Fruit fly (Drosophila melanogaster) whole organism, embryonic: ENCODE measurements around the gene c12.2.

Experiments
- Bdp1 ChIP-seq: fragments of 200-800 bp; sonication (Bioruptor generic); optimal IDR thresholded peaks from 3 replicates; lab custom pipeline; 2016; ENCODE audit warnings: missing biosample characterization, missing genetic modification characterization
- CG10366 ChIP-seq: fragments of 200-800 bp; sonication (Bioruptor generic); IDR thresholded peaks from 2 replicates; pipeline ENCODE4 v1.3.6; 2022; ENCODE audit warnings: missing biosample characterization, missing genetic modification characterization
- CG11085 ChIP-seq: fragments of 200-800 bp; sonication (Bioruptor generic); IDR thresholded peaks from 2 replicates; pipeline ENCODE4 v1.3.6; 2022; ENCODE audit warnings: missing biosample characterization, missing genetic modification characterization
- CG11093 ChIP-seq: fragments of 200-800 bp; sonication (Bioruptor generic); IDR thresholded peaks from 3 replicates; pipeline ENCODE4 v1.3.6; 2022; ENCODE audit warnings: missing biosample characterization, missing genetic modification characterization
- CG13296 ChIP-seq: fragments of 200-800 bp; sonication (Bioruptor generic); optimal IDR thresholded peaks from 3 replicates; lab custom pipeline; 2018; ENCODE audit warnings: missing biosample characterization, mild to moderate bottlenecking, missing genetic modification characterization
- CG14710 ChIP-seq: fragments of 200-800 bp; sonication (Bioruptor generic); optimal IDR thresholded peaks from 3 replicates; lab custom pipeline; 2019; ENCODE audit warnings: missing biosample characterization, mild to moderate bottlenecking, missing genetic modification characterization, moderate library complexity
- CG15011 ChIP-seq: fragments of 200-800 bp; sonication (Bioruptor generic); optimal IDR thresholded peaks from 3 replicates; lab custom pipeline; 2018; ENCODE audit warnings: missing biosample characterization, mild to moderate bottlenecking, missing genetic modification characterization
- CG15269 ChIP-seq: fragments of 200-800 bp; sonication (Bioruptor generic); optimal IDR thresholded peaks from 2 replicates; lab custom pipeline; 2018; ENCODE audit warnings: missing biosample characterization, mild to moderate bottlenecking, missing genetic modification characterization, moderate library complexity
- CG16813 ChIP-seq: fragments of 200-800 bp; sonication (Bioruptor generic); IDR thresholded peaks from 3 replicates; pipeline ENCODE4 v1.3.6; 2022; ENCODE audit warnings: missing biosample characterization, missing genetic modification characterization; ENCODE audit not compliant: partially characterized antibody
- CG18262 ChIP-seq: fragments of 200-800 bp; optimal IDR thresholded peaks from 3 replicates; lab custom pipeline; 2019; ENCODE audit warnings: missing biosample characterization, mild to moderate bottlenecking, missing genetic modification characterization, moderate library complexity
- CG18764 ChIP-seq: fragments of 200-800 bp; sonication (Bioruptor generic); optimal IDR thresholded peaks from 3 replicates; lab custom pipeline; 2016; ENCODE audit warnings: missing biosample characterization, missing genetic modification characterization
- CG2875 ChIP-seq: fragments of 200-800 bp; sonication (Bioruptor generic); optimal IDR thresholded peaks from 2 replicates; lab custom pipeline; 2017; ENCODE audit warnings: missing biosample characterization, mild to moderate bottlenecking, missing genetic modification characterization, missing genetic modification reagents
- CG30431 ChIP-seq: fragments of 200-800 bp; sonication (Bioruptor generic); optimal IDR thresholded peaks from 2 replicates; lab custom pipeline; 2017; ENCODE audit warnings: missing biosample characterization, missing genetic modification characterization
- CG3065 ChIP-seq: fragments of 200-800 bp; sonication (Bioruptor generic); optimal IDR thresholded peaks from 2 replicates; lab custom pipeline; 2016; ENCODE audit warnings: missing biosample characterization, missing genetic modification characterization
- CG3163 ChIP-seq: fragments of 200-800 bp; sonication (Bioruptor generic); optimal IDR thresholded peaks from 3 replicates; lab custom pipeline; 2016; ENCODE audit warnings: missing biosample characterization, missing genetic modification characterization
- CG3407 ChIP-seq: fragments of 200-800 bp; sonication (Bioruptor generic); optimal IDR thresholded peaks from 2 replicates; lab custom pipeline; 2018; ENCODE audit warnings: missing biosample characterization, mild to moderate bottlenecking, missing genetic modification characterization
- CG4360 ChIP-seq: fragments of 200-800 bp; sonication (Bioruptor generic); IDR thresholded peaks from 2 replicates; pipeline ENCODE4 v1.3.6; 2022; ENCODE audit warnings: missing biosample characterization, missing genetic modification characterization
- CG6654 ChIP-seq: fragments of 200-800 bp; sonication (Bioruptor generic); optimal IDR thresholded peaks from 2 replicates; lab custom pipeline; 2017; ENCODE audit warnings: missing biosample characterization, mild to moderate bottlenecking, missing genetic modification characterization
- CG6813 ChIP-seq: fragments of 200-800 bp; sonication (Bioruptor generic); optimal IDR thresholded peaks from 2 replicates; lab custom pipeline; 2017; ENCODE audit warnings: missing biosample characterization, missing genetic modification characterization, mild to moderate bottlenecking, moderate library complexity, missing genetic modification reagents
- CG8089 ChIP-seq: fragments of 200-800 bp; sonication (Bioruptor generic); optimal IDR thresholded peaks from 3 replicates; lab custom pipeline; 2016; ENCODE audit warnings: missing biosample characterization, missing genetic modification characterization
- CG8944 ChIP-seq: fragments of 200-800 bp; sonication (Bioruptor generic); optimal IDR thresholded peaks from 3 replicates; lab custom pipeline; 2016; ENCODE audit warnings: missing biosample characterization, missing genetic modification characterization
- CG9817 ChIP-seq: fragments of 200-800 bp; sonication (Bioruptor generic); optimal IDR thresholded peaks from 2 replicates; lab custom pipeline; 2018; ENCODE audit warnings: missing biosample characterization, mild to moderate bottlenecking, missing genetic modification characterization, moderate library complexity
- Camta ChIP-seq: fragments of 200-800 bp; sonication (Bioruptor generic); optimal IDR thresholded peaks from 2 replicates; lab custom pipeline; 2016; ENCODE audit warnings: missing biosample characterization, missing genetic modification characterization
- Deaf1 ChIP-seq: fragments of 200-800 bp; optimal IDR thresholded peaks from 3 replicates; lab custom pipeline; 2019; ENCODE audit warnings: missing biosample characterization, mild to moderate bottlenecking, missing genetic modification characterization, moderate library complexity
- Dp ChIP-seq: fragments of 200-800 bp; sonication (Bioruptor generic); optimal IDR thresholded peaks from 2 replicates; lab custom pipeline; 2018; ENCODE audit warnings: missing biosample characterization, mild to moderate bottlenecking, missing genetic modification characterization, moderate library complexity
- Gug ChIP-seq: fragments of 200-800 bp; sonication (Bioruptor generic); IDR thresholded peaks from 4 replicates; pipeline ENCODE4 v1.3.6; 2022; ENCODE audit warnings: missing biosample characterization, missing genetic modification characterization
- Mrtf ChIP-seq: fragments of 200-800 bp; sonication (Bioruptor generic); IDR thresholded peaks from 3 replicates; pipeline ENCODE4 v1.3.6; 2022; ENCODE audit warnings: missing biosample characterization, missing genetic modification characterization
- NC2α ChIP-seq: fragments of 200-800 bp; sonication (Bioruptor generic); optimal IDR thresholded peaks from 2 replicates; lab custom pipeline; 2016; ENCODE audit warnings: missing biosample characterization, missing genetic modification characterization
- Poxn ChIP-seq: fragments of 200-800 bp; sonication (Bioruptor generic); IDR thresholded peaks from 2 replicates; pipeline ENCODE4 v1.3.6; 2022; ENCODE audit warnings: missing biosample characterization, missing genetic modification characterization
- Taf1 ChIP-seq: fragments of 200-800 bp; sonication (Bioruptor generic); IDR thresholded peaks from 2 replicates; pipeline ENCODE4 v1.3.6; 2022; ENCODE audit warnings: missing biosample characterization, missing genetic modification characterization
- Tbp ChIP-seq: fragments of >200 bp; optimal IDR thresholded peaks from 2 replicates; lab custom pipeline; 2018; ENCODE audit warnings: missing biosample characterization, missing genetic modification characterization
- Trl ChIP-seq, 3 experiments: fragments of >200 bp in 2 of 3; fragments of 200-800 bp in 1 of 3; sonication (Bioruptor generic) in 1 of 3; optimal IDR thresholded peaks; 2 replicates in 1 of 3; 3 replicates in 2 of 3; lab custom pipeline; 2016 to 2017; ENCODE audit warnings: missing biosample characterization in 1 of 3, missing genetic modification characterization in 1 of 3
- abd-A ChIP-seq: fragments of 200-800 bp; sonication (Bioruptor generic); optimal IDR thresholded peaks from 3 replicates; lab custom pipeline; 2019; ENCODE audit warnings: missing biosample characterization, mild to moderate bottlenecking, missing genetic modification characterization, moderate library complexity
- dan ChIP-seq: fragments of 200-800 bp; sonication (Bioruptor generic); IDR thresholded peaks from 2 replicates; pipeline ENCODE4 v1.3.6; 2022; ENCODE audit warnings: missing biosample characterization, missing genetic modification characterization
- fd3F ChIP-seq: fragments of 200-800 bp; sonication (Bioruptor generic); optimal IDR thresholded peaks from 2 replicates; lab custom pipeline; 2018; ENCODE audit warnings: missing biosample characterization, mild to moderate bottlenecking, missing genetic modification characterization, moderate library complexity
- gcm ChIP-seq: fragments of 200-800 bp; sonication (Bioruptor generic); optimal IDR thresholded peaks from 2 replicates; lab custom pipeline; 2019; ENCODE audit warnings: missing biosample characterization, mild to moderate bottlenecking, missing genetic modification characterization, moderate library complexity
- gfzf ChIP-seq: fragments of 200-800 bp; sonication (Bioruptor generic); optimal IDR thresholded peaks from 2 replicates; lab custom pipeline; 2016; ENCODE audit warnings: missing biosample characterization, mild to moderate bottlenecking, missing genetic modification characterization, moderate library complexity
- grn ChIP-seq: fragments of 200-800 bp; sonication (Bioruptor generic); optimal IDR thresholded peaks from 3 replicates; lab custom pipeline; 2017; ENCODE audit warnings: missing biosample characterization, missing genetic modification characterization
- gsb ChIP-seq: fragments of 200-800 bp; sonication (Bioruptor generic); IDR thresholded peaks from 2 replicates; pipeline ENCODE4 v1.3.6; 2022; ENCODE audit warnings: missing biosample characterization, missing genetic modification characterization
- insv ChIP-seq, 2 experiments: fragments of 200-800 bp; sonication (Bioruptor generic); optimal IDR thresholded peaks; 3 replicates each; lab custom pipeline; 2016 to 2018; ENCODE audit warnings: missing biosample characterization in 2 of 2, missing genetic modification characterization in 2 of 2
- jigr1 ChIP-seq: fragments of 200-800 bp; sonication (Bioruptor generic); IDR thresholded peaks from 3 replicates; pipeline ENCODE4 v1.3.6; 2022; ENCODE audit warnings: missing biosample characterization, missing genetic modification characterization
- jing ChIP-seq: fragments of 200-800 bp; sonication (Bioruptor generic); optimal IDR thresholded peaks from 2 replicates; lab custom pipeline; 2018; ENCODE audit warnings: missing biosample characterization, mild to moderate bottlenecking, missing genetic modification characterization
- lbe ChIP-seq: fragments of 200-800 bp; sonication (Bioruptor generic); optimal IDR thresholded peaks from 2 replicates; lab custom pipeline; 2016; ENCODE audit warnings: missing biosample characterization, mild to moderate bottlenecking, missing genetic modification characterization
- rib ChIP-seq: fragments of 200-800 bp; sonication (Bioruptor generic); IDR thresholded peaks from 2 replicates; pipeline ENCODE4 v1.3.6; 2022; ENCODE audit warnings: missing biosample characterization, missing genetic modification characterization
- stc ChIP-seq: fragments of 200-800 bp; sonication (Bioruptor generic); IDR thresholded peaks from 2 replicates; pipeline ENCODE4 v1.3.6; 2022; ENCODE audit warnings: missing biosample characterization, missing genetic modification characterization
- tna ChIP-seq: fragments of 200-800 bp; sonication (Bioruptor generic); IDR thresholded peaks from 2 replicates; pipeline ENCODE4 v1.3.6; 2022; ENCODE audit warnings: missing biosample characterization, missing genetic modification characterization; ENCODE audit not compliant: partially characterized antibody
- zen2 ChIP-seq: fragments of 200-800 bp; sonication (Bioruptor generic); IDR thresholded peaks from 3 replicates; pipeline ENCODE4 v1.3.6; 2022; ENCODE audit warnings: missing biosample characterization, missing genetic modification characterization; ENCODE audit not compliant: partially characterized antibody

c12.2 gene

DNA sequence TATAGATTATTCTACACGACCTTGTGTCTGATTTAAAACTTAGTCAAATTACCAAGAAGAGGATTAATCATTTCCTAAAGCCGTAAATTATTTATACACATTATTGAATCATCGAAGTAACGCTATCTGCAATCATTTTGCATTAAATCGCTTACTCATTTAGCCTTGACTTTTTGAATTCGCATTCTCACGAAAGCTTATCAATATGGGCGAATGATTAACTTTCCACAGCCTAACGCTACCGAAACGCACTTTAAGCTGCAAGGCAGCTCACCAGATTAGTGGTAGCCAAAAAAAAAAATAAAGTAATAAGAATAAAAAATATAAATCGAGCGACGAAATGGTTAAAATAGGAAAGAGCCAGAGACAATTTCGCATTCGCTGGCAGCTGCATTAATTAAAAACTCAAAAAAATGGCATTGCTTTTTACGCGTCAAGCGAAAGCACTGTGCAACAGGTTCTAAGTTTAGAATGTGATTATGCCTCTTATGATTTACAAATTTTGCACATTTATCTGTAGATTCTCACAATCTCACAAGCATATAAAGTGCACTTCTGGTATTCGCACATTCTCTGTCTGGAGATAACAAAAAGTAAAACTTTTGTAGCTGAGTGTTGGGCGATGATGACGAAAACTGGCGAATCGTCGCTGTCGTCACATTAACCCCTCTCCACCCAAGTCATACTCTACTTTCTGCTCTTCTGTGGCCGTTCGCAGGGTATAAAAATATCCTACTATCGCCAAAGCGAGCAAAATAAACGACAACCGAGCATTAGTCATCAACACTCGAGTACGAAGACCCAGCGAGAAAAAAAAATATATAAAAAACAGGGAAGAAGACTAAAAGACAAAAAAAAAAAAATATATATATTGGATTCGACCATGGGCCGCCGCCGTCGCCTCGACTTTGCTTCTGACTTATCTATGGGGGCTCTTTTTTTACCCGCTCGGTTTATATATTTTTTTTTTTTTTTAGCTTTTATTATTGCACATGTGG is 24.6 kb downstream of the c12.2 start (continued):
- TF ChIP-seq Taf1 (GFP tag; lab: Robert Waterston, UW): peak; percentile 75
- no peak for TF ChIP-seq abd-A (tag; lab: Kevin White, UChicago)
- peak; percentile 29 for TF ChIP-seq CG18764 (GFP tag; lab: Kevin White, UChicago)
- peak; percentile 79 for TF ChIP-seq CG15269
- TF ChIP-seq Deaf1 (tag; lab: Kevin White, UChicago): peak; percentile 30
- TF ChIP-seq CG3407 (GFP tag; lab: Kevin White, UChicago): no peak
- TF ChIP-seq dan (GFP tag; lab: Robert Waterston, UW): no peak
- no peak for TF ChIP-seq insv (GFP tag; optimal IDR thresholded peaks at IDR 0.05; lab: Kevin White, UChicago)
- peak; percentile 71 for TF ChIP-seq fd3F (GFP tag; lab: Kevin White, UChicago)
- peak; percentile 39 for TF ChIP-seq CG6654 (GFP tag; lab: Kevin White, UChicago)
- TF ChIP-seq CG8944 (GFP tag; lab: Kevin White, UChicago): peak; percentile 39
- TF ChIP-seq Tbp: no peak
- TF ChIP-seq CG8089: peak; percentile 15
- no peak for TF ChIP-seq CG4360 (GFP tag; lab: Robert Waterston, UW)
- TF ChIP-seq gcm (GFP tag; lab: Kevin White, UChicago): no peak
- peak; percentile 53 for TF ChIP-seq CG6813
- TF ChIP-seq zen2: no peak
- no peak for TF ChIP-seq CG3065 (GFP tag; lab: Kevin White, UChicago)
- 0 out of 2 replicates have a peak, but pooled peaks have one; percentile 27 for TF ChIP-seq Poxn
- TF ChIP-seq jing (GFP tag; lab: Kevin White, UChicago): peak; percentile 20
- no peak for TF ChIP-seq NC2α
- peak; percentile 11 for TF ChIP-seq CG30431 (GFP tag; lab: Kevin White, UChicago)
- peak; percentile 64 for TF ChIP-seq gsb (GFP tag; lab: Robert Waterston, UW)
- peak; percentile 89 for TF ChIP-seq lbe (GFP tag; lab: Kevin White, UChicago)
- TF ChIP-seq Trl (optimal IDR thresholded peaks at IDR 0.05; lab: Kevin White, UChicago): no peak
- TF ChIP-seq Trl (GFP tag; optimal IDR thresholded peaks at IDR 0.05; lab: Kevin White, UChicago): peak; percentile 55
- no peak for TF ChIP-seq Dp (GFP tag; lab: Kevin White, UChicago)
- TF ChIP-seq grn (GFP tag; lab: Kevin White, UChicago): no peak
- no peak for TF ChIP-seq tna (GFP tag; lab: Robert Waterston, UW)
- 0 out of 2 replicates have a peak, but pooled peaks have one; percentile 65 for TF ChIP-seq rib (GFP tag; lab: Robert Waterston, UW)
- no peak for TF ChIP-seq CG16813
- TF ChIP-seq CG10366 (GFP tag; lab: Robert Waterston, UW): peak; percentile 75
- no peak for TF ChIP-seq CG14710
- TF ChIP-seq Camta (GFP tag; lab: Kevin White, UChicago): peak; percentile 27
- peak; percentile 73; the same call in 1 of the 2 replicates for TF ChIP-seq stc (GFP tag; lab: Robert Waterston, UW)
- TF ChIP-seq Mrtf (GFP tag; lab: Robert Waterston, UW): peak; percentile 61; the same call in 1 of the 3 replicates
- TF ChIP-seq CG9817: peak; percentile 72
- no peak for TF ChIP-seq CG2875 (GFP tag; lab: Kevin White, UChicago)
- TF ChIP-seq Gug: peak; percentile 65; the same call in 3 of the 4 replicates
- no peak for TF ChIP-seq CG11093 (GFP tag; lab: Robert Waterston, UW)
- TF ChIP-seq jigr1 (GFP tag; lab: Robert Waterston, UW): 0 out of 3 replicates have a peak, but pooled peaks have one; percentile 13
- no peak for TF ChIP-seq Bdp1 (GFP tag; lab: Kevin White, UChicago)
- no peak for TF ChIP-seq gfzf (GFP tag; lab: Kevin White, UChicago)
- TF ChIP-seq CG18262 (tag; lab: Kevin White, UChicago): peak; percentile 4
- TF ChIP-seq CG11085 (GFP tag; lab: Robert Waterston, UW): peak; percentile 70; the same call in 1 of the 2 replicates
- peak; percentile 27 for TF ChIP-seq CG3163 (GFP tag; lab: Kevin White, UChicago)
- TF ChIP-seq CG15011 (GFP tag; lab: Kevin White, UChicago): peak; percentile 47
- peak; percentile 49 for TF ChIP-seq CG13296 (GFP tag; lab: Kevin White, UChicago)
